Worm (Caenorhabditis elegans): ENCODE results near the gene tiar-2.

DNA sequence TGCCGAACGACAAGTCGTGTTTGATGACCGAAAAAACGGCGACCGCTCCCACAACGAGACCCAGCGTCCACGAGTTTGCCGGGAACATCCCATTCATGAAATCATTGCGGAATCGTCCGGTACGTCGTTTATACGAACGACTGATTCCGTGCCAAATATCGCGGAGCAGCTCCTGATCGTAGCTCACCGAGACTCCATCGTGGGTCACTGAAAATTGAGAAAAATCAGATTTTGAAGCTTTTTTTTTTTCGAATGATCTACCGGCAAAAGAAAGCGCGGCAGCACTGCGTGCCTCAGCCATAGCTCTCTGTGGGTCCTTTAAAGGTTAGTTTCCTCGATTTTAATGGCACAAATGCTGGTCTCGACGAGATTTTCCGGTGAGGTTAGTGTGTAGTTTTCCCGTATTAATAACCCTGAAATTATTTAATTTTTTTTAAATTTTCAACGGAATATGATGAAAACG lies 27.6 kb downstream of the tiar-2 start, which contains the start of gene cpt-1:
- TF ChIP-seq pes-1 (GFP tag; IDR thresholded peaks at IDR 0.05) (no peak), flt-1 (GFP tag; IDR thresholded peaks at IDR 0.05) (no peak), hmbx-1 (tag; optimal IDR thresholded peaks at IDR 0.05) (no peak), ama-1 (optimal IDR thresholded peaks at IDR 0.05) (no peak), tra-4 (tag; optimal IDR thresholded peaks at IDR 0.05) (no peak), tbx-11 (GFP tag; IDR thresholded peaks at IDR 0.05) (no peak)

Data from whole organism, early embryonic.